Worm (Caenorhabditis elegans) whole organism, L1 larva: ENCODE data around the gene Y71H2B.5.

Source experiments
- C16A3.4 ChIP-seq: fragments of 150-350 bp; optimal IDR thresholded peaks from 2 replicates; lab custom pipeline; 2014; ENCODE audit warnings: missing biosample characterization, missing genetic modification characterization
- Y116A8C.19 ChIP-seq: sonication (generic microtip); optimal IDR thresholded peaks from 2 replicates; lab custom pipeline; 2016; ENCODE audit warnings: missing compliant biosample characterization, missing genetic modification characterization, borderline replicate concordance
- blmp-1 ChIP-seq: fragments of 150-350 bp; optimal IDR thresholded peaks from 2 replicates; lab custom pipeline; 2014; ENCODE audit warnings: missing biosample characterization, missing genetic modification characterization
- ceh-63 ChIP-seq: fragments of 200-800 bp; sonication (Bioruptor generic); optimal IDR thresholded peaks from 2 replicates; lab custom pipeline; 2018; ENCODE audit warnings: mild to moderate bottlenecking, missing genetic modification characterization, missing compliant biosample characterization
- ces-1 ChIP-seq: fragments of 150-350 bp; optimal IDR thresholded peaks from 2 replicates; lab custom pipeline; 2014; ENCODE audit warnings: missing biosample characterization, missing genetic modification reagents, missing genetic modification characterization
- dpl-1 ChIP-seq, 3 experiments: fragments of 150-350 bp in 2 of 3; sonication (generic microtip) in 1 of 3; optimal IDR thresholded peaks; 2 replicates each; lab custom pipeline; 2014 to 2017; ENCODE audit warnings: missing biosample characterization in 3 of 3, missing genetic modification characterization in 3 of 3, missing genetic modification reagents in 3 of 3
- efl-1 ChIP-seq, 4 experiments: fragments of 150-350 bp; optimal IDR thresholded peaks in 3 of 4; peaks in 1 of 4; 1 replicate in 1 of 4; 2 replicates in 3 of 4; lab custom pipeline; 2014; ENCODE audit warnings: missing biosample characterization in 2 of 4, missing genetic modification characterization in 2 of 4, missing genetic modification reagents in 2 of 4
- elt-3 ChIP-seq, 6 experiments: fragments of 150-350 bp in 1 of 6; sonication (generic microtip); optimal IDR thresholded peaks; 2 replicates each; lab custom pipeline; 2017 to 2018; ENCODE audit warnings: missing biosample characterization in 6 of 6, missing genetic modification characterization in 6 of 6, inconsistent platforms in 1 of 6
- ets-5 ChIP-seq: fragments of 200-800 bp; sonication (Bioruptor generic); IDR thresholded peaks from 2 replicates; pipeline ENCODE4 v1.3.6; 2022; ENCODE audit warnings: missing genetic modification characterization, missing compliant biosample characterization
- fkh-4 ChIP-seq: sonication (generic microtip); optimal IDR thresholded peaks from 2 replicates; lab custom pipeline; 2016; ENCODE audit warnings: missing compliant biosample characterization, missing genetic modification characterization, borderline replicate concordance
- grh-1 ChIP-seq: fragments of 200-800 bp; sonication (Bioruptor generic); IDR thresholded peaks from 2 replicates; pipeline ENCODE4 v1.3.6; 2022; ENCODE audit warnings: missing genetic modification reagents, missing genetic modification characterization, missing compliant biosample characterization
- hlh-17 ChIP-seq: fragments of 200-800 bp; sonication (Bioruptor generic); optimal IDR thresholded peaks from 2 replicates; lab custom pipeline; 2018; ENCODE audit warnings: missing genetic modification characterization, mild to moderate bottlenecking, missing compliant biosample characterization, moderate library complexity, borderline replicate concordance
- hpl-2 ChIP-seq: fragments of 150-350 bp; optimal IDR thresholded peaks from 2 replicates; lab custom pipeline; 2014; ENCODE audit warnings: missing biosample characterization, missing genetic modification reagents, missing genetic modification characterization
- irx-1 ChIP-seq: sonication (generic microtip); optimal IDR thresholded peaks from 2 replicates; lab custom pipeline; 2016; ENCODE audit warnings: missing genetic modification characterization, missing compliant biosample characterization
- lin-13 ChIP-seq: fragments of 150-350 bp; optimal IDR thresholded peaks from 2 replicates; lab custom pipeline; 2014; ENCODE audit warnings: missing biosample characterization, missing genetic modification reagents, missing genetic modification characterization
- lin-14 ChIP-seq: fragments of 200-800 bp; sonication (Bioruptor generic); optimal IDR thresholded peaks from 2 replicates; lab custom pipeline; 2018; ENCODE audit warnings: mild to moderate bottlenecking, missing genetic modification characterization, moderate library complexity, missing compliant biosample characterization
- lin-35 ChIP-seq, 2 experiments: fragments of 150-350 bp; optimal IDR thresholded peaks; 2 replicates each; lab custom pipeline; 2014; ENCODE audit warnings: missing biosample characterization in 2 of 2, missing genetic modification characterization in 2 of 2, missing genetic modification reagents in 2 of 2
- lin-39 ChIP-seq: fragments of 150-350 bp; optimal IDR thresholded peaks from 2 replicates; lab custom pipeline; 2014; ENCODE audit warnings: missing biosample characterization, missing genetic modification reagents, missing genetic modification characterization
- lir-3 ChIP-seq: sonication (generic microtip); optimal IDR thresholded peaks from 2 replicates; lab custom pipeline; 2016; ENCODE audit warnings: mild to moderate bottlenecking, missing genetic modification characterization, moderate library complexity, missing compliant biosample characterization; ENCODE audit not compliant: poor library complexity
- lsy-2 ChIP-seq, 2 experiments: fragments of 150-350 bp; optimal IDR thresholded peaks; 2 replicates each; lab custom pipeline; 2014; ENCODE audit warnings: missing biosample characterization in 2 of 2, missing genetic modification characterization in 2 of 2
- mab-9 ChIP-seq: fragments of 200-800 bp; sonication (Bioruptor generic); IDR thresholded peaks from 2 replicates; pipeline ENCODE4 v1.3.6; 2022; ENCODE audit warnings: missing genetic modification reagents, missing genetic modification characterization, missing compliant biosample characterization
- mdl-1 ChIP-seq, 2 experiments: fragments of 150-350 bp; optimal IDR thresholded peaks; 2 replicates each; lab custom pipeline; 2014 to 2017; ENCODE audit warnings: missing biosample characterization in 2 of 2, missing genetic modification characterization in 2 of 2, inconsistent platforms in 1 of 2
- mep-1 ChIP-seq: fragments of 150-350 bp; optimal IDR thresholded peaks from 2 replicates; lab custom pipeline; 2014; ENCODE audit warnings: missing biosample characterization, missing genetic modification characterization
- nhr-11 ChIP-seq: fragments of 150-350 bp; optimal IDR thresholded peaks from 2 replicates; lab custom pipeline; 2014; ENCODE audit warnings: missing biosample characterization, missing genetic modification characterization
- nhr-12 ChIP-seq: sonication (generic microtip); optimal IDR thresholded peaks from 2 replicates; lab custom pipeline; 2017; ENCODE audit warnings: missing biosample characterization, missing genetic modification characterization
- nhr-20 ChIP-seq: sonication (generic microtip); optimal IDR thresholded peaks from 2 replicates; lab custom pipeline; 2016; ENCODE audit warnings: mild to moderate bottlenecking, missing genetic modification characterization, missing compliant biosample characterization
- nhr-47 ChIP-seq: sonication (generic microtip); optimal IDR thresholded peaks from 2 replicates; lab custom pipeline; 2016; ENCODE audit warnings: mild to moderate bottlenecking, missing genetic modification characterization, moderate library complexity, missing compliant biosample characterization
- nhr-71 ChIP-seq: sonication (generic microtip); optimal IDR thresholded peaks from 2 replicates; lab custom pipeline; 2016; ENCODE audit warnings: mild to moderate bottlenecking, missing genetic modification characterization, moderate library complexity, missing compliant biosample characterization
- nhr-76 ChIP-seq: sonication (generic microtip); optimal IDR thresholded peaks from 2 replicates; lab custom pipeline; 2017; ENCODE audit warnings: missing biosample characterization, missing genetic modification characterization
- nhr-77 ChIP-seq: fragments of 150-350 bp; optimal IDR thresholded peaks from 2 replicates; lab custom pipeline; 2014; ENCODE audit warnings: missing biosample characterization, missing genetic modification characterization
- nhr-85 ChIP-seq: sonication (generic microtip); peaks from one replicate; lab custom pipeline; 2016; ENCODE audit warnings: missing genetic modification characterization, inconsistent platforms, missing compliant biosample characterization
- nhr-90 ChIP-seq: sonication (generic microtip); optimal IDR thresholded peaks from 2 replicates; lab custom pipeline; 2016; ENCODE audit warnings: mild to moderate bottlenecking, missing genetic modification characterization, missing compliant biosample characterization; ENCODE audit not compliant: poor library complexity
- pax-3 ChIP-seq: fragments of 200-800 bp; sonication (Bioruptor generic); optimal IDR thresholded peaks from 2 replicates; lab custom pipeline; 2018; ENCODE audit warnings: mild to moderate bottlenecking, missing genetic modification characterization, moderate library complexity, missing compliant biosample characterization
- pqm-1 ChIP-seq: sonication (generic microtip); optimal IDR thresholded peaks from 3 replicates; lab custom pipeline; 2017; ENCODE audit warnings: missing biosample characterization, missing genetic modification characterization
- rnt-1 ChIP-seq: sonication (generic microtip); optimal IDR thresholded peaks from 2 replicates; lab custom pipeline; 2016; ENCODE audit warnings: mild to moderate bottlenecking, missing genetic modification characterization, moderate library complexity, missing compliant biosample characterization
- skn-1 ChIP-seq: fragments of 150-350 bp; optimal IDR thresholded peaks from 2 replicates; lab custom pipeline; 2014; ENCODE audit warnings: missing biosample characterization, missing genetic modification characterization
- snpc-4 ChIP-seq: fragments of 150-350 bp; optimal IDR thresholded peaks from 2 replicates; lab custom pipeline; 2014; ENCODE audit warnings: missing biosample characterization, missing genetic modification characterization
- snu-23 ChIP-seq: sonication (generic microtip); optimal IDR thresholded peaks from 2 replicates; lab custom pipeline; 2016; ENCODE audit warnings: missing genetic modification characterization, missing compliant biosample characterization
- sox-4 ChIP-seq: sonication (generic microtip); optimal IDR thresholded peaks from 2 replicates; lab custom pipeline; 2016; ENCODE audit warnings: missing genetic modification characterization, missing compliant biosample characterization
- sptf-1 ChIP-seq: fragments of 150-350 bp; optimal IDR thresholded peaks from 2 replicates; lab custom pipeline; 2014; ENCODE audit warnings: missing biosample characterization, missing genetic modification characterization
- swsn-7 ChIP-seq: sonication (generic microtip); optimal IDR thresholded peaks from 2 replicates; lab custom pipeline; 2016; ENCODE audit warnings: missing genetic modification characterization, missing compliant biosample characterization
- unc-130 ChIP-seq: fragments of 150-350 bp; optimal IDR thresholded peaks from 2 replicates; lab custom pipeline; 2017; ENCODE audit warnings: missing biosample characterization, missing genetic modification characterization, inconsistent platforms
- unc-30 ChIP-seq: sonication (generic microtip); optimal IDR thresholded peaks from 2 replicates; lab custom pipeline; 2017; ENCODE audit warnings: missing biosample characterization, missing genetic modification characterization
- unc-62 ChIP-seq: fragments of 150-350 bp; optimal IDR thresholded peaks from 2 replicates; lab custom pipeline; 2014; ENCODE audit warnings: missing biosample characterization, missing genetic modification reagents, missing genetic modification characterization
- unc-86 ChIP-seq: sonication (generic microtip); optimal IDR thresholded peaks from 2 replicates; lab custom pipeline; 2016; ENCODE audit warnings: missing genetic modification characterization, missing compliant biosample characterization
- vab-15 ChIP-seq: sonication (generic microtip); optimal IDR thresholded peaks from 2 replicates; lab custom pipeline; 2017; ENCODE audit warnings: missing genotype, mild to moderate bottlenecking, missing genetic modification characterization, missing compliant biosample characterization
- zag-1 ChIP-seq: fragments of 150-350 bp; optimal IDR thresholded peaks from 2 replicates; lab custom pipeline; 2014; ENCODE audit warnings: missing biosample characterization, missing genetic modification characterization
- ztf-11 ChIP-seq, 2 experiments: sonication (generic microtip); optimal IDR thresholded peaks; 2 replicates each; lab custom pipeline; 2016 to 2017; ENCODE audit warnings: missing genetic modification characterization in 2 of 2, missing biosample characterization in 1 of 2, missing compliant biosample characterization in 1 of 2

The Y71H2B.5 gene

ce11 chrIII:2647194-2647925, 39.5 kb downstream of the Y71H2B.5 start (continued):
- no peak for TF ChIP-seq ets-5 (GFP tag; lab: Robert Waterston, UW)
- TF ChIP-seq nhr-20 = no peak
- TF ChIP-seq nhr-85 (tag; lab: Kevin White, UChicago) = peak; percentile 47
- TF ChIP-seq elt-3 (tag; optimal IDR thresholded peaks at IDR 0.05; lab: Kevin White, UChicago) = peak in 4 of 6 experiments; percentile 40 to 65 (median 44)
- TF ChIP-seq hpl-2 (GFP tag; lab: Kevin White, UChicago) = no peak
- no peak for TF ChIP-seq nhr-77 (tag; lab: Kevin White, UChicago)
- TF ChIP-seq vab-15 (tag; lab: Kevin White, UChicago) = no peak
- no peak for TF ChIP-seq C16A3.4 (tag; lab: Kevin White, UChicago)
- peak in 1 of 2 experiments; percentile 18 for TF ChIP-seq lsy-2 (tag; optimal IDR thresholded peaks at IDR 0.05; lab: Kevin White, UChicago)
- no peak for TF ChIP-seq fkh-4
- no peak for TF ChIP-seq nhr-76
- no peak for TF ChIP-seq nhr-11 (tag; lab: Kevin White, UChicago)
- TF ChIP-seq unc-86 (tag; lab: Kevin White, UChicago) = no peak
- no peak for TF ChIP-seq sptf-1 (tag; lab: Kevin White, UChicago)
- no peak for TF ChIP-seq skn-1 (tag; lab: Kevin White, UChicago)
- no peak for TF ChIP-seq nhr-47 (tag; lab: Kevin White, UChicago)
- TF ChIP-seq snpc-4 (tag; lab: Kevin White, UChicago) = no peak
- TF ChIP-seq ces-1 (GFP tag; lab: Kevin White, UChicago) = no peak
- no peak for TF ChIP-seq swsn-7 (tag; lab: Kevin White, UChicago)
- TF ChIP-seq, all 84 proteins: peak for 6

DNA sequence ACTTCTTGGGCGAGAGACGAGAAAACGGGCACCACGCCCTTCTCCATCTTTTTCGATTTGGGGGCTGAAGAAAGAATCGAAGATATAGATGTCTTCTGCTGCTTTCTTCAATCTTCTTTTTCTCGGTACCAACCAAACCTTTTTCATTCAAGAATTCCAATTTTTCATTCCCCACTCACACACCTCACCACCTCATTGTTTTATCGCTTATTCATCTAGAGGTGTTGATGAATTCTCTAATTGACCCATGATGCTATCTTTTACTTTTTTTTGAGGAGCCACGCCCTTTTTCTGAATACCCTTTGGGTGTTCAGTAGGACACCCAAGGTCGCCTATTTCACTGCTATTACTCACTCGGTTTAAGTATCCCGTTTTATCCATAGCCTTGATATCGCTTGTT, 43.7 kb downstream of the Y71H2B.5 start:
- TF ChIP-seq skn-1 (tag; lab: Kevin White, UChicago) (no peak), nhr-85 (tag; lab: Kevin White, UChicago) (peak; percentile 89), zag-1 (tag; lab: Kevin White, UChicago) (no peak), hpl-2 (GFP tag; lab: Kevin White, UChicago) (no peak), mep-1 (tag; lab: Kevin White, UChicago) (peak; percentile 18), swsn-7 (tag; lab: Kevin White, UChicago) (no peak), Y116A8C.19 (tag; lab: Kevin White, UChicago) (no peak), unc-30 (tag; lab: Kevin White, UChicago) (no peak), nhr-76 (no peak), grh-1 (GFP tag; lab: Robert Waterston, UW) (0 out of 2 replicates have a peak, but pooled peaks have one; percentile 20), nhr-12 (tag; lab: Kevin White, UChicago) (no peak), ces-1 (GFP tag; lab: Kevin White, UChicago) (no peak), nhr-71 (tag; lab: Kevin White, UChicago) (peak; percentile 7), lin-14 (peak; percentile 71), irx-1 (tag; lab: Kevin White, UChicago) (no peak), ztf-11 (tag; optimal IDR thresholded peaks at IDR 0.05; lab: Kevin White, UChicago) (no peak), nhr-47 (tag; lab: Kevin White, UChicago) (no peak), nhr-20 (no peak), unc-62 (GFP tag; lab: Kevin White, UChicago) (no peak), rnt-1 (tag; lab: Kevin White, UChicago) (no peak), hlh-17 (no peak), pax-3 (tag; lab: Kevin White, UChicago) (no peak), snu-23 (GFP tag; lab: Kevin White, UChicago) (peak; percentile 19), lin-13 (no peak), lsy-2 (tag; optimal IDR thresholded peaks at IDR 0.05; lab: Kevin White, UChicago) (no peak), blmp-1 (tag; lab: Kevin White, UChicago) (peak; percentile 47), lir-3 (tag; lab: Kevin White, UChicago) (no peak), dpl-1 (GFP tag; optimal IDR thresholded peaks at IDR 0.05; lab: Kevin White, UChicago) (no peak), lin-39 (tag; lab: Kevin White, UChicago) (no peak), unc-130 (tag; lab: Kevin White, UChicago) (no peak), lin-35 (GFP tag; optimal IDR thresholded peaks at IDR 0.05; lab: Kevin White, UChicago) (no peak), nhr-90 (tag; lab: Kevin White, UChicago) (peak; percentile 31), mdl-1 (tag; optimal IDR thresholded peaks at IDR 0.05; lab: Kevin White, UChicago) (no peak), pqm-1 (tag; lab: Kevin White, UChicago) (no peak), efl-1 (optimal IDR thresholded peaks at IDR 0.05; lab: Kevin White, UChicago) (no peak), efl-1 (GFP tag; optimal IDR thresholded peaks at IDR 0.05 in 1 of 2; lab: Kevin White, UChicago) (no peak), ceh-63 (GFP tag; lab: Kevin White, UChicago) (no peak), sox-4 (tag; lab: Kevin White, UChicago) (no peak), snpc-4 (tag; lab: Kevin White, UChicago) (no peak), mab-9 (GFP tag; lab: Robert Waterston, UW) (no peak)
